Fruit fly (Drosophila melanogaster) whole organism, embryonic: ENCODE results near the gene Pcd.

Source experiments
- Atf3 ChIP-seq: fragments of 200-800 bp; sonication (Bioruptor generic); optimal IDR thresholded peaks from 3 replicates; lab custom pipeline; 2016; ENCODE audit warnings: missing biosample characterization, missing genetic modification characterization
- C15 ChIP-seq: fragments of 200-800 bp; sonication (Bioruptor generic); IDR thresholded peaks from 3 replicates; pipeline ENCODE4 v1.3.6; 2022; ENCODE audit warnings: missing biosample characterization, missing genetic modification characterization
- CG10979 ChIP-seq: fragments of 200-800 bp; sonication (Bioruptor generic); optimal IDR thresholded peaks from 2 replicates; lab custom pipeline; 2018; ENCODE audit warnings: missing biosample characterization, mild to moderate bottlenecking, missing genetic modification characterization, moderate library complexity
- CG11695 ChIP-seq: fragments of 200-800 bp; sonication (Bioruptor generic); IDR thresholded peaks from 3 replicates; pipeline ENCODE4 v1.3.6; 2022; ENCODE audit warnings: missing biosample characterization, missing genetic modification characterization
- CG11696 ChIP-seq: fragments of 200-800 bp; sonication (Bioruptor generic); IDR thresholded peaks from 2 replicates; pipeline ENCODE4 v1.3.6; 2022; ENCODE audit warnings: missing biosample characterization, missing genetic modification characterization
- CG1233 ChIP-seq: fragments of 200-800 bp; sonication (Bioruptor generic); optimal IDR thresholded peaks from 4 replicates; lab custom pipeline; 2018; ENCODE audit warnings: missing biosample characterization, mild to moderate bottlenecking, missing genetic modification characterization
- CG14860 ChIP-seq: fragments of 200-800 bp; sonication (Bioruptor generic); IDR thresholded peaks from 3 replicates; pipeline ENCODE4 v1.3.6; 2022; ENCODE audit warnings: missing biosample characterization, missing genetic modification characterization; ENCODE audit not compliant: partially characterized antibody
- CG18619 ChIP-seq: fragments of 200-800 bp; sonication (Bioruptor generic); optimal IDR thresholded peaks from 3 replicates; lab custom pipeline; 2017; ENCODE audit warnings: missing biosample characterization, mild to moderate bottlenecking, missing genetic modification characterization
- CG2678 ChIP-seq: fragments of 200-800 bp; sonication (Bioruptor generic); optimal IDR thresholded peaks from 3 replicates; lab custom pipeline; 2019; ENCODE audit warnings: missing biosample characterization, mild to moderate bottlenecking, missing genetic modification characterization, moderate library complexity
- CG3065 ChIP-seq: fragments of 200-800 bp; sonication (Bioruptor generic); optimal IDR thresholded peaks from 2 replicates; lab custom pipeline; 2016; ENCODE audit warnings: missing biosample characterization, missing genetic modification characterization
- CG31388 ChIP-seq: fragments of 200-800 bp; sonication (Bioruptor generic); optimal IDR thresholded peaks from 2 replicates; lab custom pipeline; 2016; ENCODE audit warnings: missing biosample characterization, missing genetic modification characterization
- CG34422 ChIP-seq: fragments of 200-800 bp; sonication (Bioruptor generic); IDR thresholded peaks from 3 replicates; pipeline ENCODE4 v1.3.6; 2022; ENCODE audit warnings: missing biosample characterization, missing genetic modification characterization
- CG3847 ChIP-seq: fragments of 200-800 bp; sonication (Bioruptor generic); IDR thresholded peaks from 2 replicates; pipeline ENCODE4 v1.3.6; 2022; ENCODE audit warnings: missing biosample characterization, missing genetic modification characterization
- CG7372 ChIP-seq: fragments of 200-800 bp; sonication (Bioruptor generic); IDR thresholded peaks from 2 replicates; pipeline ENCODE4 v1.3.6; 2022; ENCODE audit warnings: missing biosample characterization, missing genetic modification characterization
- CG7556 ChIP-seq: fragments of 200-800 bp; sonication (Bioruptor generic); optimal IDR thresholded peaks from 2 replicates; lab custom pipeline; 2017; ENCODE audit warnings: missing biosample characterization, mild to moderate bottlenecking, missing genetic modification characterization
- H2.0 ChIP-seq: fragments of 200-800 bp; sonication (Bioruptor generic); IDR thresholded peaks from 2 replicates; pipeline ENCODE4 v1.3.6; 2022; ENCODE audit warnings: missing biosample characterization, missing genetic modification characterization
- Hr51 ChIP-seq, 2 experiments: fragments of 200-800 bp; sonication (Bioruptor generic); optimal IDR thresholded peaks; 2 replicates in 1 of 2; 3 replicates in 1 of 2; lab custom pipeline; 2016 to 2018; ENCODE audit warnings: missing biosample characterization in 2 of 2, missing genetic modification characterization in 2 of 2, mild to moderate bottlenecking in 1 of 2, moderate library complexity in 1 of 2
- MTF-1 ChIP-seq: fragments of 200-800 bp; sonication (Bioruptor generic); optimal IDR thresholded peaks from 2 replicates; lab custom pipeline; 2018; ENCODE audit warnings: missing biosample characterization, mild to moderate bottlenecking, missing genetic modification characterization, borderline replicate concordance
- Mad ChIP-seq: fragments of 200-800 bp; sonication (Bioruptor generic); optimal IDR thresholded peaks from 2 replicates; lab custom pipeline; 2016; ENCODE audit warnings: missing biosample characterization, missing genetic modification characterization
- Meics ChIP-seq: fragments of 200-800 bp; sonication (Bioruptor generic); optimal IDR thresholded peaks from 2 replicates; lab custom pipeline; 2017; ENCODE audit warnings: missing biosample characterization, mild to moderate bottlenecking, missing genetic modification characterization
- Myb ChIP-seq: fragments of 200-800 bp; sonication (Bioruptor generic); optimal IDR thresholded peaks from 2 replicates; lab custom pipeline; 2016; ENCODE audit warnings: missing biosample characterization, missing genetic modification characterization
- Oli ChIP-seq: fragments of 200-800 bp; sonication (Bioruptor generic); optimal IDR thresholded peaks from 2 replicates; lab custom pipeline; 2018; ENCODE audit warnings: missing biosample characterization, mild to moderate bottlenecking, missing genetic modification characterization, moderate library complexity
- Opbp ChIP-seq: fragments of 200-800 bp; sonication (Bioruptor generic); IDR thresholded peaks from 3 replicates; pipeline ENCODE4 v1.3.6; 2022; ENCODE audit warnings: missing biosample characterization, missing genetic modification characterization; ENCODE audit not compliant: partially characterized antibody
- Rfx ChIP-seq: fragments of 200-800 bp; sonication (Bioruptor generic); IDR thresholded peaks from 2 replicates; pipeline ENCODE4 v1.3.6; 2022; ENCODE audit warnings: missing biosample characterization, missing genetic modification characterization
- Sry-β ChIP-seq: fragments of 200-800 bp; sonication (Bioruptor generic); optimal IDR thresholded peaks from 2 replicates; lab custom pipeline; 2018; ENCODE audit warnings: missing biosample characterization, mild to moderate bottlenecking, missing genetic modification characterization, moderate library complexity
- bsh ChIP-seq, 2 experiments: fragments of 200-800 bp; sonication (Bioruptor generic); optimal IDR thresholded peaks; 2 replicates each; lab custom pipeline; 2017 to 2018; ENCODE audit warnings: mild to moderate bottlenecking in 2 of 2, missing biosample characterization in 2 of 2, missing genetic modification characterization in 2 of 2, moderate library complexity in 1 of 2
- chif ChIP-seq, 2 experiments: fragments of 200-800 bp; sonication (Bioruptor generic); optimal IDR thresholded peaks; 3 replicates each; lab custom pipeline; 2016; ENCODE audit warnings: missing biosample characterization in 2 of 2, missing genetic modification characterization in 2 of 2
- chn ChIP-seq: fragments of 200-800 bp; sonication (Bioruptor generic); optimal IDR thresholded peaks from 2 replicates; lab custom pipeline; 2016; ENCODE audit warnings: missing biosample characterization, missing genetic modification characterization
- dan ChIP-seq: fragments of 200-800 bp; sonication (Bioruptor generic); IDR thresholded peaks from 2 replicates; pipeline ENCODE4 v1.3.6; 2022; ENCODE audit warnings: missing biosample characterization, missing genetic modification characterization
- dpn ChIP-seq, 2 experiments: fragments of 200-800 bp; sonication (Bioruptor generic); optimal IDR thresholded peaks; 3 replicates each; lab custom pipeline; 2016; ENCODE audit warnings: missing biosample characterization in 2 of 2, missing genetic modification characterization in 2 of 2
- ems ChIP-seq: fragments of 200-800 bp; sonication (Bioruptor generic); optimal IDR thresholded peaks from 3 replicates; lab custom pipeline; 2016; ENCODE audit warnings: missing biosample characterization, missing genetic modification characterization
- en ChIP-seq: fragments of 200-800 bp; sonication (Bioruptor generic); optimal IDR thresholded peaks from 2 replicates; lab custom pipeline; 2016; ENCODE audit warnings: missing biosample characterization, missing genetic modification characterization
- fd96Cb ChIP-seq: fragments of 200-800 bp; sonication (Bioruptor generic); optimal IDR thresholded peaks from 2 replicates; lab custom pipeline; 2018; ENCODE audit warnings: missing biosample characterization, mild to moderate bottlenecking, missing genetic modification characterization, moderate library complexity
- gcm2 ChIP-seq: fragments of 200-800 bp; sonication (Bioruptor generic); optimal IDR thresholded peaks from 2 replicates; lab custom pipeline; 2016; ENCODE audit warnings: missing biosample characterization, missing genetic modification characterization
- gsb-n ChIP-seq: fragments of 200-800 bp; sonication (Bioruptor generic); optimal IDR thresholded peaks from 3 replicates; lab custom pipeline; 2018; ENCODE audit warnings: missing biosample characterization, mild to moderate bottlenecking, missing genetic modification characterization
- h ChIP-seq: fragments of >200 bp; optimal IDR thresholded peaks from 2 replicates; lab custom pipeline; 2017
- hb ChIP-seq: fragments of 200-800 bp; sonication (Bioruptor generic); IDR thresholded peaks from 3 replicates; pipeline ENCODE4 v1.3.6; 2022; ENCODE audit warnings: missing biosample characterization, missing genetic modification characterization; ENCODE audit not compliant: partially characterized antibody
- inv ChIP-seq: fragments of 200-800 bp; sonication (Bioruptor generic); IDR thresholded peaks from 2 replicates; pipeline ENCODE4 v1.3.6; 2022; ENCODE audit warnings: missing biosample characterization, missing genetic modification characterization; ENCODE audit not compliant: partially characterized antibody
- lov ChIP-seq, 2 experiments: fragments of 200-800 bp in 1 of 2; fragments of >200 bp in 1 of 2; sonication (Bioruptor generic) in 1 of 2; IDR thresholded peaks in 1 of 2; optimal IDR thresholded peaks in 1 of 2; 2 replicates in 1 of 2; 3 replicates in 1 of 2; pipeline versions ENCODE4 v1.3.6 to Lab custom; 2017 to 2022; ENCODE audit warnings: missing biosample characterization in 1 of 2, missing genetic modification characterization in 1 of 2
- nerfin-2 ChIP-seq: fragments of 200-800 bp; sonication (Bioruptor generic); IDR thresholded peaks from 2 replicates; pipeline ENCODE4 v1.3.6; 2022; ENCODE audit warnings: missing biosample characterization, missing genetic modification characterization; ENCODE audit not compliant: partially characterized antibody
- pho ChIP-seq: fragments of 200-800 bp; sonication (Bioruptor generic); optimal IDR thresholded peaks from 2 replicates; lab custom pipeline; 2016; ENCODE audit warnings: missing biosample characterization, missing genetic modification characterization
- repo ChIP-seq: fragments of 200-800 bp; sonication (Bioruptor generic); optimal IDR thresholded peaks from 2 replicates; lab custom pipeline; 2016; ENCODE audit warnings: missing biosample characterization, missing genetic modification characterization
- sc ChIP-seq, 3 experiments: fragments of >200 bp in 2 of 3; fragments of 200-800 bp in 1 of 3; sonication (Bioruptor generic) in 1 of 3; optimal IDR thresholded peaks; 2 replicates in 2 of 3; 3 replicates in 1 of 3; lab custom pipeline; 2017; ENCODE audit warnings: mild to moderate bottlenecking in 1 of 3, missing biosample characterization in 1 of 3, missing genetic modification characterization in 1 of 3, missing genetic modification reagents in 1 of 3
- schlank ChIP-seq: fragments of 200-800 bp; sonication (Bioruptor generic); optimal IDR thresholded peaks from 2 replicates; lab custom pipeline; 2018; ENCODE audit warnings: missing biosample characterization, mild to moderate bottlenecking, missing genetic modification characterization
- tio ChIP-seq: fragments of 200-800 bp; sonication (Bioruptor generic); optimal IDR thresholded peaks from 2 replicates; lab custom pipeline; 2017; ENCODE audit warnings: missing biosample characterization, missing genetic modification characterization, inconsistent platforms
- unpg ChIP-seq: fragments of 200-800 bp; sonication (Bioruptor generic); optimal IDR thresholded peaks from 3 replicates; lab custom pipeline; 2018; ENCODE audit warnings: missing biosample characterization, mild to moderate bottlenecking, missing genetic modification characterization, moderate library complexity
- vfl ChIP-seq: fragments of 200-800 bp; sonication (Bioruptor generic); optimal IDR thresholded peaks from 2 replicates; lab custom pipeline; 2016; ENCODE audit warnings: missing biosample characterization, missing genetic modification characterization
- vvl ChIP-seq: fragments of 200-800 bp; sonication (Bioruptor generic); IDR thresholded peaks from 2 replicates; pipeline ENCODE4 v1.3.6; 2022; ENCODE audit warnings: missing biosample characterization, missing genetic modification characterization

Pcd gene

DNA sequence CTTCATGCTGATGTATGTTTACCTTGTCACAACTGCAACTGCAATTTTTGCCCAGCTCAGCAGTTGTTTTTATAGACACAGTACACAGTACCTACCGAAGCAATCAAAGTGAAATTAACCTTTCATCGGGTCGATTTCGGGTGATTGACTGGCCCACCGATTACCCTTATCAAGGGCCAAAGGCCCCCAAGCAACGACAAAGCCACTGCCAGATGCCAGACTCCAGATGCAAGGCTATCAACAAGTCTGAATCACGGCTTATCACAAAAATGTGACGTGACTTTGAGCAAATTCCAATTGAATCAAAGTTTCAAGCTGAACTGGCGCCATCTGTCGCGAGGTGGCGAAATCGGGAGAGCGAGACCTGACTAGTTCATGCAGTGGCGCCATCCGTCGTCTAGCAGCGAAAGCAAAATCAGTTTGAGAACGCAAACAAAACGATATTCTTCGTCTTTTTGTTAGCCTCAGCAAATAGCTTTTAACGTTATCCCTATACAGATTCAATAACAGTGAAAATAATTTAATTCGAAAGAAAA is 6.1 kb upstream of the Pcd start, which contains the start of gene Obp99b (continued):
- TF ChIP-seq dpn (GFP tag; optimal IDR thresholded peaks at IDR 0.05; lab: Kevin White, UChicago): peak; percentile 76 to 78
- TF ChIP-seq CG3065 (GFP tag; lab: Kevin White, UChicago): peak; percentile 42
- TF ChIP-seq Oli: peak; percentile 70
- TF ChIP-seq Opbp (GFP tag; lab: Robert Waterston, UW): no peak
- no peak for TF ChIP-seq inv (GFP tag; lab: Robert Waterston, UW)
- peak; percentile 35 for TF ChIP-seq gcm2
- peak; percentile 76 for TF ChIP-seq h
- TF ChIP-seq lov (optimal IDR thresholded peaks at IDR 0.05; lab: Kevin White, UChicago): no peak
- peak; percentile 93 for TF ChIP-seq lov (GFP tag; IDR thresholded peaks at IDR 0.05; lab: Robert Waterston, UW)
- TF ChIP-seq CG18619 (GFP tag; lab: Kevin White, UChicago): peak; percentile 73
- peak; percentile 76 to 78 for TF ChIP-seq bsh (GFP tag; optimal IDR thresholded peaks at IDR 0.05; lab: Kevin White, UChicago)
- no peak for TF ChIP-seq nerfin-2 (GFP tag; lab: Robert Waterston, UW)
- TF ChIP-seq pho (GFP tag; lab: Kevin White, UChicago): no peak
- TF ChIP-seq ems (GFP tag; lab: Kevin White, UChicago): peak; percentile 64
- TF ChIP-seq CG3847: peak; percentile 64
- peak; percentile 82 for TF ChIP-seq CG1233 (GFP tag; lab: Kevin White, UChicago)
- TF ChIP-seq H2.0 (GFP tag; lab: Robert Waterston, UW): peak; percentile 77
- TF ChIP-seq Meics (GFP tag; lab: Kevin White, UChicago): peak; percentile 85
- TF ChIP-seq C15 (GFP tag; lab: Robert Waterston, UW): 0 out of 3 replicates have a peak, but pooled peaks have one; percentile 35
- TF ChIP-seq chif (GFP tag; optimal IDR thresholded peaks at IDR 0.05; lab: Kevin White, UChicago): peak; percentile 56 to 84
- TF ChIP-seq repo (GFP tag; lab: Kevin White, UChicago): peak; percentile 75
- peak; percentile 52 for TF ChIP-seq vfl (GFP tag; lab: Kevin White, UChicago)
- peak; percentile 47 for TF ChIP-seq fd96Cb (tag; lab: Kevin White, UChicago)
- TF ChIP-seq Atf3: peak; percentile 82
- peak; percentile 67 for TF ChIP-seq gsb-n
- TF ChIP-seq schlank (tag; lab: Kevin White, UChicago): peak; percentile 55
- peak; percentile 78 for TF ChIP-seq en (GFP tag; lab: Kevin White, UChicago)
- TF ChIP-seq Rfx: peak; percentile 91
- peak; percentile 54 for TF ChIP-seq Sry-β (GFP tag; lab: Kevin White, UChicago)
- TF ChIP-seq CG2678 (tag; lab: Kevin White, UChicago): peak; percentile 55
- peak; percentile 93 for TF ChIP-seq MTF-1 (GFP tag; lab: Kevin White, UChicago)
- no peak for TF ChIP-seq hb (GFP tag; lab: Robert Waterston, UW)
- no peak for TF ChIP-seq CG7556 (GFP tag; lab: Kevin White, UChicago)
- TF ChIP-seq CG11696 (GFP tag; lab: Robert Waterston, UW): peak; percentile 61
- peak; percentile 69; the same call in 2 of the 3 replicates for TF ChIP-seq CG11695
- TF ChIP-seq dan (GFP tag; lab: Robert Waterston, UW): no peak
- peak; percentile 60; the same call in 1 of the 2 replicates for TF ChIP-seq CG7372 (GFP tag; lab: Robert Waterston, UW)
- peak; percentile 74; the same call in 2 of the 3 replicates for TF ChIP-seq CG34422 (GFP tag; lab: Robert Waterston, UW)
- TF ChIP-seq Hr51 (GFP tag; optimal IDR thresholded peaks at IDR 0.05; lab: Kevin White, UChicago): peak; percentile 42 to 66
- peak; percentile 83 for TF ChIP-seq chn (GFP tag; lab: Kevin White, UChicago)
- TF ChIP-seq CG14860 (GFP tag; lab: Robert Waterston, UW): no peak
- TF ChIP-seq unpg (GFP tag; lab: Kevin White, UChicago): peak; percentile 80
- peak; percentile 14 for TF ChIP-seq CG31388 (GFP tag; lab: Kevin White, UChicago)
- TF ChIP-seq Mad: peak; percentile 78
- TF ChIP-seq CG10979 (tag; lab: Kevin White, UChicago): peak; percentile 85
- peak; percentile 35 for TF ChIP-seq tio (GFP tag; lab: Kevin White, UChicago)
- TF ChIP-seq sc (optimal IDR thresholded peaks at IDR 0.05; lab: Kevin White, UChicago): no peak
- TF ChIP-seq sc (GFP tag; optimal IDR thresholded peaks at IDR 0.05; lab: Kevin White, UChicago): peak; percentile 80
- peak; percentile 89 for TF ChIP-seq vvl (GFP tag; lab: Robert Waterston, UW)
- peak; percentile 46 for TF ChIP-seq Myb (GFP tag; lab: Kevin White, UChicago)
